Worm (Caenorhabditis elegans): Measurements from ENCODE around the gene C35D6.4.

DNA sequence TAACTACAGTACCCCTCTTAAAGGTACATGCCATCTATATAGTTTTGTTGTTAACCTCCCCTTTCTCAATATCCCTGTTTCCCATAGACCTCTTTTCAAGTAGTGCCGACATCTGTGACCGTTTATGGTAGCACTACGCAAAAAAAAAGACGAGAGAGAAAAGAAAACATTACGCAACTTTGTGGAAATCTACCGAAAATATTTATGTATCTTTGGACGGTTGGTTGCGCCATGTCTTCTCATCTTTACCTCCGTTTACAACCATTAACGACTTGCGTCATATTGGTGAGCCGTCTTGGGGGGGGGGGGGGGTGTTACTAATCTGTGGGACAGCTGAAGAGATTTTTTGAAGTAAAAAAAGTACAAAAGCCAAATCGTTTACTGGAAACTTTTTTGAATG, 40.7 kb downstream of the C35D6.4 start:
- no peak for TF ChIP-seq nhr-77 (tag; optimal IDR thresholded peaks at IDR 0.05)
- TF ChIP-seq fos-1 (tag; optimal IDR thresholded peaks at IDR 0.05): no peak
- no peak for TF ChIP-seq ama-1 (optimal IDR thresholded peaks at IDR 0.05)
- TF ChIP-seq elt-3 (tag; optimal IDR thresholded peaks at IDR 0.05): no peak
- no peak for TF ChIP-seq F13H6.1 (tag; optimal IDR thresholded peaks at IDR 0.05)
- TF ChIP-seq nhr-11 (tag; optimal IDR thresholded peaks at IDR 0.05): no peak
- no peak for TF ChIP-seq snpc-4 (tag; optimal IDR thresholded peaks at IDR 0.05)
- no peak for TF ChIP-seq nhr-25 (tag; optimal IDR thresholded peaks at IDR 0.05)
- TF ChIP-seq dmd-4 (tag; optimal IDR thresholded peaks at IDR 0.05): no peak
- no peak for TF ChIP-seq lin-13 (GFP tag; optimal IDR thresholded peaks at IDR 0.05)
- no peak for TF ChIP-seq lin-39 (tag; optimal IDR thresholded peaks at IDR 0.05)
- no peak for TF ChIP-seq nhr-237 (tag; optimal IDR thresholded peaks at IDR 0.05)
